Worm (Caenorhabditis elegans): ENCODE measurements around the gene cyp-33E2.

The cyp-33E2 gene

ce11 chrIV:8587057-8587456 lies 25.1 kb upstream of the cyp-33E2 start (continued):
- TF ChIP-seq unc-86 (tag; optimal IDR thresholded peaks at IDR 0.05) = peak; percentile 66
- no peak for TF ChIP-seq sptf-1 (tag; optimal IDR thresholded peaks at IDR 0.05)
- TF ChIP-seq mab-9 (GFP tag; IDR thresholded peaks at IDR 0.05) = no peak
- TF ChIP-seq C04F5.9 (tag; optimal IDR thresholded peaks at IDR 0.05) = no peak
- peak; percentile 37 for TF ChIP-seq nhr-20 (tag; optimal IDR thresholded peaks at IDR 0.05)
- no peak for TF ChIP-seq elt-3 (tag; optimal IDR thresholded peaks at IDR 0.05)
- TF ChIP-seq alr-1 (tag; optimal IDR thresholded peaks at IDR 0.05; ENCODE audit: borderline replicate concordance) = no peak
- peak; percentile 4 for TF ChIP-seq fos-1 (tag; optimal IDR thresholded peaks at IDR 0.05)
- peak in 1 of 2 experiments; percentile 58 for TF ChIP-seq lsy-2 (tag; optimal IDR thresholded peaks at IDR 0.05)
- TF ChIP-seq fkh-10 (GFP tag; optimal IDR thresholded peaks at IDR 0.05) = no peak
- peak; percentile 28 for TF ChIP-seq ztf-4 (tag; optimal IDR thresholded peaks at IDR 0.05)
- TF ChIP-seq snu-23 (GFP tag; optimal IDR thresholded peaks at IDR 0.05) = peak; percentile 58
- TF ChIP-seq nhr-47 (tag; optimal IDR thresholded peaks at IDR 0.05) = peak; percentile 14

ce11 chrIV:8587605-8588004 lies 24.5 kb upstream of the cyp-33E2 start:
- TF ChIP-seq mab-9 (GFP tag; IDR thresholded peaks at IDR 0.05) = no peak
- no peak for TF ChIP-seq ceh-90 (tag; optimal IDR thresholded peaks at IDR 0.05)
- peak; percentile 87 for TF ChIP-seq dsc-1 (tag; optimal IDR thresholded peaks at IDR 0.05)
- TF ChIP-seq nhr-84 (tag; optimal IDR thresholded peaks at IDR 0.05) = no peak
- TF ChIP-seq sox-4 (tag; optimal IDR thresholded peaks at IDR 0.05) = peak; percentile 73
- no peak for TF ChIP-seq nhr-19 (GFP tag; conservative IDR thresholded peaks at IDR 0.05)
- TF ChIP-seq pax-3 (tag; optimal IDR thresholded peaks at IDR 0.05) = peak; percentile 83
- no peak for TF ChIP-seq jun-1 (tag; optimal IDR thresholded peaks at IDR 0.05)
- TF ChIP-seq lin-13 (GFP tag; optimal IDR thresholded peaks at IDR 0.05) = peak; percentile 20
- peak; percentile 25 for TF ChIP-seq lin-14 (GFP tag; optimal IDR thresholded peaks at IDR 0.05)
- peak; percentile 18 for TF ChIP-seq ztf-4 (tag; optimal IDR thresholded peaks at IDR 0.05)
- TF ChIP-seq nhr-47 (tag; optimal IDR thresholded peaks at IDR 0.05) = peak; percentile 19
- peak; percentile 4 for TF ChIP-seq mep-1 (tag; optimal IDR thresholded peaks at IDR 0.05)
- TF ChIP-seq nhr-11 (tag; optimal IDR thresholded peaks at IDR 0.05) = no peak
- TF ChIP-seq ztf-11 (tag; optimal IDR thresholded peaks at IDR 0.05) = no peak
- peak; percentile 55 for TF ChIP-seq nhr-71 (tag; optimal IDR thresholded peaks at IDR 0.05)
- TF ChIP-seq fkh-10 (GFP tag; optimal IDR thresholded peaks at IDR 0.05) = peak; percentile 9
- peak; percentile 58 for TF ChIP-seq mef-2 (tag; optimal IDR thresholded peaks at IDR 0.05)
- no peak for TF ChIP-seq lin-39 (tag; optimal IDR thresholded peaks at IDR 0.05)
- no peak for TF ChIP-seq sptf-1 (tag; optimal IDR thresholded peaks at IDR 0.05)
- peak; percentile 53 for TF ChIP-seq fkh-8 (tag; optimal IDR thresholded peaks at IDR 0.05)
- TF ChIP-seq lsy-2 (tag; optimal IDR thresholded peaks at IDR 0.05) = peak in 1 of 2 experiments; percentile 7
- TF ChIP-seq ceh-82 (tag; optimal IDR thresholded peaks at IDR 0.05) = no peak
- TF ChIP-seq unc-86 (tag; optimal IDR thresholded peaks at IDR 0.05) = peak; percentile 50

- TF ChIP-seq blmp-1 (tag; optimal IDR thresholded peaks at IDR 0.05) (no peak), sox-4 (tag; optimal IDR thresholded peaks at IDR 0.05) (no peak), elt-2 (tag; optimal IDR thresholded peaks at IDR 0.05) (no peak), efl-3 (GFP tag; optimal IDR thresholded peaks at IDR 0.05) (no peak), skn-1 (tag; optimal IDR thresholded peaks at IDR 0.05) (no peak), ceh-90 (tag; optimal IDR thresholded peaks at IDR 0.05) (no peak)
Observed at ce11 chrIV:8595317-8595716, 16.8 kb upstream of the cyp-33E2 start, which contains the start of gene Y59H11AR.3. Gene Y59H11AR.3, minus strand, starts transcription at chrIV:8595417.

- TF ChIP-seq grh-1 (GFP tag; IDR thresholded peaks at IDR 0.05) (no peak), C34B4.2 (tag; optimal IDR thresholded peaks at IDR 0.05) (no peak), elt-2 (tag; optimal IDR thresholded peaks at IDR 0.05) (no peak), dsc-1 (tag; optimal IDR thresholded peaks at IDR 0.05) (no peak), swsn-7 (tag; optimal IDR thresholded peaks at IDR 0.05) (no peak), tbx-2 (tag; optimal IDR thresholded peaks at IDR 0.05) (no peak), elt-3 (tag; optimal IDR thresholded peaks at IDR 0.05) (no peak), zip-4 (GFP tag; optimal IDR thresholded peaks at IDR 0.05) (no peak), nhr-76 (tag; optimal IDR thresholded peaks at IDR 0.05) (no peak), fkh-8 (tag; optimal IDR thresholded peaks at IDR 0.05) (no peak), aha-1 (tag; optimal IDR thresholded peaks at IDR 0.05) (no peak), nhr-90 (tag; optimal IDR thresholded peaks at IDR 0.05; ENCODE audit: poor library complexity) (no peak), mef-2 (tag; optimal IDR thresholded peaks at IDR 0.05) (no peak), nhr-28 (tag; optimal IDR thresholded peaks at IDR 0.05) (no peak), xbp-1 (tag; optimal IDR thresholded peaks at IDR 0.05) (no peak), ets-5 (GFP tag; IDR thresholded peaks at IDR 0.05) (no peak), pqm-1 (tag; optimal IDR thresholded peaks at IDR 0.05) (no peak), jun-1 (tag; optimal IDR thresholded peaks at IDR 0.05) (no peak), sox-4 (tag; optimal IDR thresholded peaks at IDR 0.05) (no peak), blmp-1 (tag; optimal IDR thresholded peaks at IDR 0.05) (no peak)
Observed at ce11 chrIV:8595767-8596166, 16.4 kb upstream of the cyp-33E2 start, which contains the start of gene clec-181. Gene clec-181, plus strand, starts transcription at chrIV:8596067.
